Fruit fly (Drosophila melanogaster) whole organism: ENCODE results near the gene dpr20.

Source experiments
- Dll ChIP-seq: fragments of >200 bp; optimal IDR thresholded peaks from 2 replicates; lab custom pipeline; 2017
- pan ChIP-seq: fragments of >200 bp; optimal IDR thresholded peaks from 2 replicates; lab custom pipeline; 2017
- psq ChIP-seq: fragments of >200 bp; optimal IDR thresholded peaks from 2 replicates; lab custom pipeline; 2017

DNA sequence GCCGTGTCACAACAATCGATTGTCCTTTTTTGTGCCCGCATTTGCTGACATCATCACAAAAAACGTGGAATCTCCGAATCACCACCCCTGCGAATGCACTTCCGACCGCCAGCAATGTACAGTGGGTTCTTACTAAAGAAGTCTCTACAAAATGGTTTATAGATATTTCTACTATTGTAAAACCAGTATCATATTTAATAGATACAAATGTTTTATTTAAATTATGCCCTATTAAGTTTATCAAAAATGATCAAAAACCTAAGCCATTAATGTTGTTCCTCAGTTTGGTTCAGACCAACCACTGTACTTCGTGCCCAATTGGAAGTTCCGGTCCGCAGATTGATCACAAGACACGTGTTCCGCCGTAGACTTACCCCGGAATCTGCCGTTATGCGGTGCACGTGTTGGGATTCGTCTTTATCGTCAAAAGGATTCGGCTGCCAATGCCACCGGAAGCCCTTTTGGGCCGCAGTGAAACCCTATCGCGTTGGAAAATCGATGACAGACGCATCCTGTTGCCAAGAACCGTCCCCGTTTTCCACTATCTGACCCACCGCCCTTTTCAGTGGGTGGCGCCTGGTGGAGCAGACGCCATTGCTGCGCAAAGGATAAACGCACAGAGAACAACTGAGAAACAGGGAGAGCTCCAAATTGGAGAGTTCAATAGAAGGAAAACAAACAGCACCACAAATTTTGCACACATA lies 52.3 kb downstream of the dpr20 start:
- TF ChIP-seq Dll (lab: Kevin White, UChicago) (no peak), psq (no peak), pan (lab: Kevin White, UChicago) (no peak)
